Fruit fly (Drosophila melanogaster) whole organism, adult: Measurements from ENCODE around the gene CG43245.

ENCODE experiments used
- CG11617 ChIP-seq: fragments of 200-800 bp; sonication (Bioruptor generic); optimal IDR thresholded peaks from 2 replicates; lab custom pipeline; 2017; ENCODE audit warnings: mild to moderate bottlenecking, missing biosample characterization, missing genetic modification reagents, missing genetic modification characterization
- CG12768 ChIP-seq: fragments of 200-800 bp; sonication (Bioruptor generic); optimal IDR thresholded peaks from 2 replicates; lab custom pipeline; 2017; ENCODE audit warnings: missing biosample characterization, missing genetic modification characterization, mild to moderate bottlenecking, moderate library complexity, missing genetic modification reagents
- CG1620 ChIP-seq: fragments of 200-800 bp; sonication (Bioruptor generic); optimal IDR thresholded peaks from 2 replicates; lab custom pipeline; 2016; ENCODE audit warnings: missing biosample characterization, missing genetic modification characterization
- CG33017 ChIP-seq: fragments of 200-800 bp; sonication (Bioruptor generic); optimal IDR thresholded peaks from 2 replicates; lab custom pipeline; 2018; ENCODE audit warnings: missing biosample characterization, mild to moderate bottlenecking, missing genetic modification characterization, moderate library complexity
- CG5204 ChIP-seq: fragments of 200-800 bp; sonication (Bioruptor generic); optimal IDR thresholded peaks from 2 replicates; lab custom pipeline; 2016; ENCODE audit warnings: missing biosample characterization, missing genetic modification characterization
- Clk ChIP-seq: fragments of 200-800 bp; sonication (Bioruptor generic); optimal IDR thresholded peaks from 2 replicates; lab custom pipeline; 2017; ENCODE audit warnings: missing biosample characterization, missing genetic modification characterization
- Hr96 ChIP-seq: fragments of 200-800 bp; sonication (Bioruptor generic); optimal IDR thresholded peaks from 2 replicates; lab custom pipeline; 2016; ENCODE audit warnings: missing biosample characterization, missing genetic modification characterization
- Mnt ChIP-seq: fragments of 200-800 bp; sonication (Bioruptor generic); optimal IDR thresholded peaks from 2 replicates; lab custom pipeline; 2016; ENCODE audit warnings: missing biosample characterization, mild to moderate bottlenecking, missing genetic modification characterization
- cic ChIP-seq: fragments of 200-800 bp; sonication (Bioruptor generic); optimal IDR thresholded peaks from 2 replicates; lab custom pipeline; 2017; ENCODE audit warnings: missing biosample characterization, mild to moderate bottlenecking, missing genetic modification characterization, moderate library complexity
- kay ChIP-seq: fragments of 200-800 bp; sonication (Bioruptor generic); peaks from one replicate; lab custom pipeline; 2016; ENCODE audit warnings: missing biosample characterization, missing genetic modification characterization, borderline replicate concordance
- ovo ChIP-seq: fragments of 200-800 bp; sonication (Bioruptor generic); optimal IDR thresholded peaks from 2 replicates; lab custom pipeline; 2016; ENCODE audit warnings: missing biosample characterization, missing genetic modification characterization
- toe ChIP-seq: fragments of 200-800 bp; sonication (Bioruptor generic); optimal IDR thresholded peaks from 2 replicates; lab custom pipeline; 2016; ENCODE audit warnings: missing biosample characterization, missing genetic modification characterization

dm6 chr3L:10781323-10781722 is 9.6 kb downstream of the CG43245 start:
- TF ChIP-seq ovo (GFP tag; lab: Kevin White, UChicago) (no peak), CG11617 (GFP tag; lab: Kevin White, UChicago) (no peak), Hr96 (GFP tag; lab: Kevin White, UChicago) (no peak), toe (GFP tag; lab: Kevin White, UChicago) (no peak), CG1620 (GFP tag; lab: Kevin White, UChicago) (no peak), cic (GFP tag; lab: Kevin White, UChicago) (no peak), Clk (GFP tag; lab: Kevin White, UChicago) (no peak), CG33017 (tag; lab: Kevin White, UChicago) (no peak), kay (GFP tag; lab: Kevin White, UChicago) (no peak), Mnt (GFP tag; lab: Kevin White, UChicago) (no peak), CG12768 (GFP tag; lab: Kevin White, UChicago) (no peak), CG5204 (GFP tag; lab: Kevin White, UChicago) (no peak)
